Fruit fly (Drosophila melanogaster): Measurements from ENCODE around the gene RpS30.
A peak's percentile ranks its signal among the peaks of the same experiment; 100 is the strongest.

DNA sequence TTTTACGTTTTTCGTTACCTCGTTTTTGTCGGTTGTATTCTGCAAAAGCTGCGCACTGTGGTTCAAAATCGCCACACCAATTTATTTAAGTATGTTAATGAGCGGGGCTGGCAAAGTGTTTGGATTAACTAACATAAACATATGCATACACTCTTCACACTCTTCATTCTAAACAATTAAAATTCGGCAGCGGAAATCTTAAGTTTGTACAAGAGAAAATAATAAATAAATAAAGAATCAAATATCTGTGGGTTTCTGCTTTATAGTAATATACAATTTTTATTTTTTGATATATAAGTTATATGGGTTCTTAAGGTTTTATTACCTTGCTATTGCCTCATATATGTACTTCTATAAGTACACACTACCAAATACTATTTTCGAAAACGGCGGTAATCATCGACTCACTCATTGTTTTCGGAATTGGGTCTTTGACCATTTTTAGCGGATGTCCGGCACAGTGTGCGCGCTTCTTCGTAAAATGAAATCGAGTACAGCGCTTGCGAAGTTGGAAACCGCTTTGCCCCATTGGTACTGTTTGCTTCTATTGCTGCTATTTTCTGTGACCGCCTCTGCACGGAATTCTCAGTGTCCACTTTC lies 14.0 kb upstream of the RpS30 start:
- TF ChIP-seq CG7368 (GFP tag; optimal IDR thresholded peaks at IDR 0.05) (no peak), Met (GFP tag; optimal IDR thresholded peaks at IDR 0.05) (peak; percentile 8)
